Fruit fly (Drosophila melanogaster) whole organism, adult: ENCODE data around the gene GstZ1.

Experiments used
- CG14711 ChIP-seq: fragments of 200-800 bp; sonication (Bioruptor generic); optimal IDR thresholded peaks from 2 replicates; lab custom pipeline; 2018; ENCODE audit warnings: missing biosample characterization, mild to moderate bottlenecking, missing genetic modification characterization, moderate library complexity
- CG33017 ChIP-seq: fragments of 200-800 bp; sonication (Bioruptor generic); optimal IDR thresholded peaks from 2 replicates; lab custom pipeline; 2018; ENCODE audit warnings: missing biosample characterization, mild to moderate bottlenecking, missing genetic modification characterization, moderate library complexity
- CG7045 ChIP-seq: fragments of 200-800 bp; sonication (Bioruptor generic); optimal IDR thresholded peaks from 2 replicates; lab custom pipeline; 2017; ENCODE audit warnings: missing biosample characterization, mild to moderate bottlenecking, missing genetic modification characterization
- Crg-1 ChIP-seq: fragments of 200-800 bp; sonication (Bioruptor generic); optimal IDR thresholded peaks from 2 replicates; lab custom pipeline; 2016; ENCODE audit warnings: missing biosample characterization, missing genetic modification characterization
- cic ChIP-seq: fragments of 200-800 bp; sonication (Bioruptor generic); optimal IDR thresholded peaks from 2 replicates; lab custom pipeline; 2017; ENCODE audit warnings: missing biosample characterization, mild to moderate bottlenecking, missing genetic modification characterization, moderate library complexity
- ovo ChIP-seq: fragments of 200-800 bp; sonication (Bioruptor generic); optimal IDR thresholded peaks from 2 replicates; lab custom pipeline; 2016; ENCODE audit warnings: missing biosample characterization, missing genetic modification characterization
- pad ChIP-seq: fragments of 200-800 bp; sonication (Bioruptor generic); optimal IDR thresholded peaks from 3 replicates; lab custom pipeline; 2017; ENCODE audit warnings: missing biosample characterization, missing genetic modification characterization, mild to moderate bottlenecking, moderate library complexity, missing genetic modification reagents

dm6 chr3R:9450672-9451071, 5.7 kb downstream of the GstZ1 start:
- TF ChIP-seq ovo (GFP tag; lab: Kevin White, UChicago) (no peak), CG7045 (no peak), CG14711 (tag; lab: Kevin White, UChicago) (no peak), cic (GFP tag; lab: Kevin White, UChicago) (no peak), Crg-1 (GFP tag; lab: Kevin White, UChicago) (no peak), CG33017 (no peak), pad (GFP tag; lab: Kevin White, UChicago) (no peak)
